Worm (Caenorhabditis elegans) whole organism, L2 larva: ENCODE data around the gene F56D6.22.

ENCODE experiments used
- C34F6.9 ChIP-seq: fragments of 150-350 bp; optimal IDR thresholded peaks from 2 replicates; lab custom pipeline; 2014; ENCODE audit warnings: missing biosample characterization, missing genetic modification characterization
- F13H6.1 ChIP-seq: sonication (generic microtip); optimal IDR thresholded peaks from 2 replicates; lab custom pipeline; 2016; ENCODE audit warnings: missing genetic modification characterization, missing compliant biosample characterization
- R02D3.7 ChIP-seq: fragments of 150-350 bp; optimal IDR thresholded peaks from 2 replicates; lab custom pipeline; 2014; ENCODE audit warnings: missing biosample characterization, missing genetic modification characterization
- Y55F3AM.14 ChIP-seq: fragments of 200-800 bp; sonication (Bioruptor generic); optimal IDR thresholded peaks from 2 replicates; lab custom pipeline; 2018; ENCODE audit warnings: mild to moderate bottlenecking, missing genetic modification characterization, missing compliant biosample characterization
- ama-1 ChIP-seq: fragments of 150-350 bp; optimal IDR thresholded peaks from 2 replicates; lab custom pipeline; 2018; ENCODE audit warnings: inconsistent platforms
- ceh-16 ChIP-seq: fragments of 150-350 bp; optimal IDR thresholded peaks from 2 replicates; lab custom pipeline; 2014; ENCODE audit warnings: missing biosample characterization, missing genetic modification characterization
- ceh-82 ChIP-seq: fragments of 150-350 bp; optimal IDR thresholded peaks from 2 replicates; lab custom pipeline; 2014; ENCODE audit warnings: missing biosample characterization, missing genetic modification characterization
- crh-2 ChIP-seq: sonication (generic microtip); optimal IDR thresholded peaks from 2 replicates; lab custom pipeline; 2017; ENCODE audit warnings: missing biosample characterization, missing genetic modification characterization
- dmd-4 ChIP-seq: sonication (generic microtip); optimal IDR thresholded peaks from 2 replicates; lab custom pipeline; 2017; ENCODE audit warnings: missing biosample characterization, missing genetic modification characterization
- egl-27 ChIP-seq: sonication (generic microtip); optimal IDR thresholded peaks from 3 replicates; lab custom pipeline; 2017; ENCODE audit warnings: missing biosample characterization, missing genetic modification reagents, missing genetic modification characterization
- elt-3 ChIP-seq: sonication (generic microtip); optimal IDR thresholded peaks from 2 replicates; lab custom pipeline; 2017; ENCODE audit warnings: missing biosample characterization, missing genetic modification characterization
- fos-1 ChIP-seq: fragments of 150-350 bp; optimal IDR thresholded peaks from 2 replicates; lab custom pipeline; 2014; ENCODE audit warnings: missing biosample characterization, missing genetic modification characterization
- gmeb-1 ChIP-seq: fragments of 150-350 bp; optimal IDR thresholded peaks from 2 replicates; lab custom pipeline; 2014; ENCODE audit warnings: missing biosample characterization, missing genetic modification characterization
- lin-11 ChIP-seq: fragments of 150-350 bp; sonication (generic microtip); optimal IDR thresholded peaks from 2 replicates; lab custom pipeline; 2014; ENCODE audit warnings: missing biosample characterization, missing genetic modification characterization, inconsistent platforms, mixed read lengths
- lin-13 ChIP-seq: fragments of 150-350 bp; optimal IDR thresholded peaks from 2 replicates; lab custom pipeline; 2014; ENCODE audit warnings: missing biosample characterization, missing genetic modification reagents, missing genetic modification characterization
- lsy-2 ChIP-seq, 2 experiments: fragments of 150-350 bp in 1 of 2; sonication (generic microtip) in 1 of 2; optimal IDR thresholded peaks; 2 replicates each; lab custom pipeline; 2014 to 2017; ENCODE audit warnings: missing biosample characterization in 2 of 2, missing genetic modification characterization in 2 of 2
- mbf-1 ChIP-seq: sonication (generic microtip); optimal IDR thresholded peaks from 2 replicates; lab custom pipeline; 2017; ENCODE audit warnings: missing biosample characterization, missing genetic modification characterization
- mdl-1 ChIP-seq, 2 experiments: fragments of 150-350 bp in 1 of 2; sonication (generic microtip) in 1 of 2; optimal IDR thresholded peaks; 2 replicates each; lab custom pipeline; 2017; ENCODE audit warnings: missing biosample characterization in 2 of 2, missing genetic modification characterization in 2 of 2
- nhr-11 ChIP-seq: fragments of 150-350 bp; optimal IDR thresholded peaks from 2 replicates; lab custom pipeline; 2014; ENCODE audit warnings: missing biosample characterization, missing genetic modification characterization
- nhr-12 ChIP-seq: fragments of 150-350 bp; optimal IDR thresholded peaks from 2 replicates; lab custom pipeline; 2014; ENCODE audit warnings: missing biosample characterization, missing genetic modification characterization
- nhr-129 ChIP-seq: fragments of 150-350 bp; optimal IDR thresholded peaks from 2 replicates; lab custom pipeline; 2014; ENCODE audit warnings: missing biosample characterization, missing genetic modification characterization
- nhr-21 ChIP-seq: fragments of 150-350 bp; optimal IDR thresholded peaks from 2 replicates; lab custom pipeline; 2014; ENCODE audit warnings: missing biosample characterization, missing genetic modification characterization
- nhr-23 ChIP-seq: fragments of 150-350 bp; optimal IDR thresholded peaks from 2 replicates; lab custom pipeline; 2014; ENCODE audit warnings: missing biosample characterization, missing genetic modification reagents, missing genetic modification characterization
- nhr-237 ChIP-seq: fragments of 150-350 bp; optimal IDR thresholded peaks from 2 replicates; lab custom pipeline; 2014; ENCODE audit warnings: missing biosample characterization, missing genetic modification characterization
- nhr-6 ChIP-seq: fragments of 150-350 bp; optimal IDR thresholded peaks from 2 replicates; lab custom pipeline; 2014; ENCODE audit warnings: missing biosample characterization, missing genetic modification characterization
- nhr-77 ChIP-seq: fragments of 150-350 bp; optimal IDR thresholded peaks from 2 replicates; lab custom pipeline; 2014; ENCODE audit warnings: missing biosample characterization, missing genetic modification characterization
- peb-1 ChIP-seq: fragments of 150-350 bp; optimal IDR thresholded peaks from 2 replicates; lab custom pipeline; 2014; ENCODE audit warnings: missing biosample characterization, missing genetic modification characterization
- sem-4 ChIP-seq: fragments of 150-350 bp; optimal IDR thresholded peaks from 2 replicates; lab custom pipeline; 2014; ENCODE audit warnings: missing biosample characterization, missing genetic modification reagents, missing genetic modification characterization
- skn-1 ChIP-seq: sonication (generic microtip); optimal IDR thresholded peaks from 2 replicates; lab custom pipeline; 2017; ENCODE audit warnings: missing biosample characterization, missing genetic modification characterization
- sma-3 ChIP-seq: sonication (generic microtip); optimal IDR thresholded peaks from 2 replicates; lab custom pipeline; 2016; ENCODE audit warnings: missing genetic modification reagents, missing genetic modification characterization, missing compliant biosample characterization
- sma-9 ChIP-seq, 2 experiments: fragments of 150-350 bp in 1 of 2; sonication (generic microtip) in 1 of 2; optimal IDR thresholded peaks; 2 replicates each; lab custom pipeline; 2014 to 2016; ENCODE audit warnings: missing genetic modification characterization in 2 of 2, mild to moderate bottlenecking in 1 of 2, missing biosample characterization in 1 of 2, missing compliant biosample characterization in 1 of 2, missing genetic modification reagents in 1 of 2, moderate library complexity in 1 of 2
- snpc-4 ChIP-seq: fragments of 150-350 bp; optimal IDR thresholded peaks from 2 replicates; lab custom pipeline; 2014; ENCODE audit warnings: missing biosample characterization, missing genetic modification characterization
- unc-39 ChIP-seq: fragments of 150-350 bp; optimal IDR thresholded peaks from 2 replicates; lab custom pipeline; 2014; ENCODE audit warnings: missing biosample characterization, missing genetic modification characterization
- unc-62 ChIP-seq: fragments of 150-350 bp; optimal IDR thresholded peaks from 2 replicates; lab custom pipeline; 2014; ENCODE audit warnings: missing biosample characterization, missing genetic modification reagents, missing genetic modification characterization
- zag-1 ChIP-seq: fragments of 150-350 bp; optimal IDR thresholded peaks from 2 replicates; lab custom pipeline; 2014; ENCODE audit warnings: missing biosample characterization, missing genetic modification characterization
- ztf-1 ChIP-seq: fragments of 200-800 bp; sonication (Bioruptor generic); conservative IDR thresholded peaks from 2 replicates; pipeline ENCODE4 v1.3.6; 2022; ENCODE audit warnings: missing genetic modification characterization, missing compliant biosample characterization
- ztf-11 ChIP-seq: sonication (generic microtip); optimal IDR thresholded peaks from 2 replicates; lab custom pipeline; 2017; ENCODE audit warnings: missing biosample characterization, missing genetic modification characterization
- ztf-4 ChIP-seq: fragments of 150-350 bp; optimal IDR thresholded peaks from 2 replicates; lab custom pipeline; 2014; ENCODE audit warnings: missing biosample characterization, missing genetic modification characterization

The F56D6.22 gene

DNA sequence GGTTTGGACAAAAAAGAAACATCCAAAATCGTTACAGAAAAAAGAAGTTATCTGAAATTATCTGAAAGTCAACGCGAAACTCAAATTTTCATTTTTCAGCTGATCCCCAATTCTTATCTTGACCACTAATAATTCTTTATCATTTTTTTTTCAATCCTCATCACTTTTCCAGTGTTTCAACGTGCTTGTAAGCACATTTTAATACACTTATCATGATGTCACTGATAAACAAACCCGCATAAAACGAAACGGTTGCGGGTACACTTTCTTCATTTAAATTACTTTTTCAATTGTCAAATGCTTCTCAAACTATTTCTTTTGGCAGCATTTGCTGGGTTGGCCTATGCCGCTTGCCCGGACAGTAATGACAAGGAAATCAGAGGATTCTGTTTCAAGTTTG is 14.5 kb upstream of the F56D6.22 start, which contains the start of gene clec-67:
Gene clec-67 (plus strand): TSS at position 268 of the 400 bp plus-strand sequence.
- TF ChIP-seq nhr-77 (tag; lab: Kevin White, UChicago), result no peak
- peak; percentile 40 for TF ChIP-seq sma-9 (GFP tag; optimal IDR thresholded peaks at IDR 0.05; lab: Kevin White, UChicago)
- no peak for TF ChIP-seq sma-9 (tag; optimal IDR thresholded peaks at IDR 0.05; lab: Kevin White, UChicago)
- no peak for TF ChIP-seq egl-27 (tag; lab: Kevin White, UChicago)
- TF ChIP-seq crh-2, result no peak
- TF ChIP-seq lin-13 (GFP tag; lab: Kevin White, UChicago), result no peak
- TF ChIP-seq nhr-237 (tag; lab: Kevin White, UChicago), result no peak
- TF ChIP-seq fos-1 (tag; lab: Kevin White, UChicago), result peak; percentile 79

DNA sequence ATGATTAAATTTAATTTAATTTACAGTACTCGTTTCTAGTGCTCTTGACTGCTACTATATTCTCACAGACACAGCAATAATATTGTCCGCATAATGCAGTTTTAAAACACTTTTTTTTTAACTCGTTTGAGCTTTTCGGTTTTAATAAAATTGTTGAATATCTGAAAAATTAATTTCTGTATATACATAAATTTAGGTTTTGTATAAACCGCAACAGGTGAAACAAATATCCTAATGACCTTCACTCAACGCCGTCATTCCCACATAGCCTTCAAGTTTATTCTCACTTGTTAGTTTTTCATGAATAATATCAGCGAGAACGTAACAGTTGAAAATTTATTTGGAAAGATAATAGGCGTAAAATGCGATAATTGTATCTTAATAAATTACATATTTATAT is 12.1 kb upstream of the F56D6.22 start, which contains the start of gene srz-19:
Gene srz-19 (plus strand): TSS at position 301 of the 400 bp plus-strand sequence.
- TF ChIP-seq lin-11 (tag; lab: Kevin White, UChicago) (no peak), unc-62 (GFP tag; lab: Kevin White, UChicago) (no peak), nhr-21 (tag; lab: Kevin White, UChicago) (no peak), C34F6.9 (tag; lab: Kevin White, UChicago) (no peak), nhr-129 (no peak), R02D3.7 (tag; lab: Kevin White, UChicago) (no peak), nhr-23 (no peak), nhr-11 (tag; lab: Kevin White, UChicago) (no peak), sma-9 (GFP tag; optimal IDR thresholded peaks at IDR 0.05; lab: Kevin White, UChicago) (no peak), sma-9 (tag; optimal IDR thresholded peaks at IDR 0.05; lab: Kevin White, UChicago) (no peak), lsy-2 (tag; optimal IDR thresholded peaks at IDR 0.05; lab: Kevin White, UChicago) (no peak), egl-27 (tag; lab: Kevin White, UChicago) (no peak), F13H6.1 (tag; lab: Kevin White, UChicago) (no peak), ztf-4 (tag; lab: Kevin White, UChicago) (no peak), ama-1 (lab: Kevin White, UChicago) (no peak)

DNA sequence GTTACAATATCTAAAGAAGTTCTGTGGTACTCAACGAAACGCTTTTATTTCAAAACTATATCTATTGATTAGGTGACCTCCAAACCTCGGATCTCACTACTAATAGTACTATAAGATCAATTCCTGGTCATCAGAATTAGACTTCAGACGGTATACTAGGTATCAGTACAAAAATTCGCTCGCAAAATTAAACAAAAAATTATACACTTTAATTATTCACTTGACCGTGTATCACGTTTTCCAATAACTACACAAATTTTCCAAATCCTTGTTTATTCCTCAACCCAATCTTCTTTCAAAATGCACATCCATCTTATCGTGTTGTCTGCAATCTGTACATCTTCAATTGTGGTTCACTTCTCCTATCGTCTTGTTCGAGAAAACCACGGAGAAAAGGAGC is 10.8 kb upstream of the F56D6.22 start, which contains the start of gene F56D6.23:
Gene F56D6.23 (plus strand): TSS at position 301 of the 400 bp plus-strand sequence.
- no peak for TF ChIP-seq mbf-1 (tag; lab: Kevin White, UChicago)
- no peak for TF ChIP-seq sem-4 (tag; lab: Kevin White, UChicago)
- TF ChIP-seq snpc-4 (tag; lab: Kevin White, UChicago), result no peak
- no peak for TF ChIP-seq unc-39
- TF ChIP-seq nhr-12 (tag; lab: Kevin White, UChicago), result no peak
- no peak for TF ChIP-seq sma-9 (GFP tag; optimal IDR thresholded peaks at IDR 0.05; lab: Kevin White, UChicago)
- no peak for TF ChIP-seq sma-9 (tag; optimal IDR thresholded peaks at IDR 0.05; lab: Kevin White, UChicago)
- TF ChIP-seq ceh-82, result no peak
- no peak for TF ChIP-seq elt-3 (tag; lab: Kevin White, UChicago)
- no peak for TF ChIP-seq ztf-11
- no peak for TF ChIP-seq ztf-4 (tag; lab: Kevin White, UChicago)
- TF ChIP-seq R02D3.7 (tag; lab: Kevin White, UChicago), result no peak
- TF ChIP-seq zag-1, result no peak
- TF ChIP-seq F13H6.1 (tag; lab: Kevin White, UChicago), result no peak
- no peak for TF ChIP-seq egl-27 (tag; lab: Kevin White, UChicago)
- TF ChIP-seq nhr-11 (tag; lab: Kevin White, UChicago), result no peak
- TF ChIP-seq gmeb-1, result no peak
- no peak for TF ChIP-seq mdl-1 (tag; optimal IDR thresholded peaks at IDR 0.05; lab: Kevin White, UChicago)
- TF ChIP-seq lin-11 (tag; lab: Kevin White, UChicago), result no peak
- no peak for TF ChIP-seq sma-3 (GFP tag; lab: Kevin White, UChicago)
- TF ChIP-seq nhr-6 (tag; lab: Kevin White, UChicago), result no peak
- TF ChIP-seq, all 48 proteins: peak for 0

DNA sequence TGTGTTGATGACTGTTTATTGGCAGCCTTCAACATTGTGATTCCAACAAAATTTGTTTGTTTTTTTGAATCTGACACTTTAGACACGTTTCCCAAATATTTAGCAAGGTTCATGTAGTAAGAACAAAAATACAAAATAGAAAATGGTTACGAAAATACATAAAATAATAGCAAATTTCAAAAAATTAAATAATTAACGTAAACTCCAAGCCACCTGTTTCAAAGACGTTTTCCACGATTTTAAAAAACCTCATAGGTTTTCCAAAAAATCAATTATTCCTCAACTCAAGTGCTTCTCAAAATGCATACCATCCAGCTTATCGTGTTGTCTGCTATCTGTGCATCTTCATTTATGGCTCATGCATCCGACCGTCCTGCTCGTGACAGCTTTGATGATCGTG is 10.0 kb upstream of the F56D6.22 start, which contains the start of gene F56D6.14:
Gene F56D6.14 (plus strand): TSS at position 301 of the 400 bp plus-strand sequence.
- TF ChIP-seq skn-1 (tag; lab: Kevin White, UChicago) (no peak), mdl-1 (tag; optimal IDR thresholded peaks at IDR 0.05; lab: Kevin White, UChicago) (no peak)

DNA sequence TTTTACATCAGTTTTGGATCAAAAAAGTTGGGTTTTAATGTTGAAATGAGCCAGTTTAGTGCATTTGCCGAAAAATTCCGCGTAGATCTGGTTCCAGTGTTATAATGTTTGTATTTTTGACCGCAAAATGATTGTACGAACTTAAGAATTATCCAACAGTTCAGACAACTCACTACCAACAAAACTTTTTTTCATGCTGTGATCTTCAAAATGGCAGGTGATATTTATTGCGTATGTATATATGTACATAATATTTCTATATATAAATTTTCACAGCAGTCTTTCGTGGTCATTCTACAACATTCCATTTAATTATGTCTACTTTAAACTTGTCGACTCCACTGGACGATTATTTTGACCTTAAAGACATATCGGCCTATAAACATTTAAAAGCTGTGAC is 7.9 kb upstream of the F56D6.22 start, which contains the start of gene srz-20:
Gene srz-20 (plus strand): TSS at position 301 of the 400 bp plus-strand sequence.
- TF ChIP-seq sma-9 (GFP tag; optimal IDR thresholded peaks at IDR 0.05; lab: Kevin White, UChicago), result no peak
- no peak for TF ChIP-seq sma-9 (tag; optimal IDR thresholded peaks at IDR 0.05; lab: Kevin White, UChicago)
- no peak for TF ChIP-seq peb-1 (tag; lab: Kevin White, UChicago)
- TF ChIP-seq dmd-4 (tag; lab: Kevin White, UChicago), result no peak
- TF ChIP-seq ztf-1 (GFP tag; lab: Robert Waterston, UW), result no peak
- TF ChIP-seq Y55F3AM.14, result no peak
- no peak for TF ChIP-seq ceh-82
- no peak for TF ChIP-seq elt-3 (tag; lab: Kevin White, UChicago)
- TF ChIP-seq sem-4 (tag; lab: Kevin White, UChicago), result no peak
- no peak for TF ChIP-seq skn-1 (tag; lab: Kevin White, UChicago)
- no peak for TF ChIP-seq fos-1 (tag; lab: Kevin White, UChicago)
- no peak for TF ChIP-seq lin-13 (GFP tag; lab: Kevin White, UChicago)
- no peak for TF ChIP-seq egl-27 (tag; lab: Kevin White, UChicago)
- no peak for TF ChIP-seq ceh-16 (tag; lab: Kevin White, UChicago)
- TF ChIP-seq ztf-11, result no peak
